Fruit fly (Drosophila melanogaster): Measurements from ENCODE around the gene Gapvd1.

Gene Gapvd1

DNA sequence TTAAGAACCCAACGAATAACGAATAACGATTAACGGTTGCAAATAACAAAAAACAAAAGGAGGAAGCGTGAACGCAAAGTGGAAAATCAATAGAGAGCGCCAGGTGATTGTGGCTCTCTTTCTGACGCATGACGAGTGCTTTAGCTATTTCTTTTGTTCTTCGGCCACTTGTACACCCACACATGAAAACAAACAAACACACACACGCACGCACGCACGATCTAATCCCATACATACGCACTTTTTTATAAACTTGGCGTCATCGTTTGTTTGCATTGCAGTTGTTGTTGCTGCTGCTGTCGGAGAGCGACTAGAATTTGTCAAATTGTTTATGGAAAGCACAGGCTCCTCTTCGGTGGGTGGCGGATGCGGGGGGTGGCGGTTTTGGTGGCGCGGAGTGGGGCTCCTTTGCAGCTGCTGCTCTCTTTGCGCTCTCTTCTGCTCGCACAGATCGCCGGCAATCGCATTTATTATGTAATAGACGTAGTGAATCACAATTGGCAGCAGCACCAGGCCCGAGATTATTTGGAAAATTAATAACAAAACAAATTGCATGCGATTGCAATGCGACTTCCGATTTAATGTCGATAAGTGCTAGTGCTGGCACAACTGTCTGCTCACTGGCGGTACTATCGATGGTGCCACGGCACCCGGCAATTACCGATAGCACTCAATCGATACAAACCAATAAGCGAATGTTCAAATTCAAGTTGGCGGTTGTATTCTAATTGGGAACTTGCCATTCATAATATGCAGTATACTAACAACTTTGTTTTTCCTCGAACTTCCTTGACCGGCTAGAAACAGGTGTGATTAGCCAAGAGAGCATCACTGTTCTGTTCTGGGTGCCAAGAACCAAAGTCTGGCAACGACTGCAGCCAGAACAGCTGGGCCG, 14.0 kb downstream of the Gapvd1 start (continued):
- TF ChIP-seq ind (GFP tag; optimal IDR thresholded peaks at IDR 0.05) (peak; percentile 53), CG13123 (GFP tag; optimal IDR thresholded peaks at IDR 0.05) (peak; percentile 45), pros (GFP tag; optimal IDR thresholded peaks at IDR 0.05) (no peak), tap (tag; optimal IDR thresholded peaks at IDR 0.05) (no peak), chinmo (GFP tag; IDR thresholded peaks at IDR 0.05; ENCODE audit: partially characterized antibody) (peak; percentile 92; the same call in 3 of the 4 replicates), pfk (GFP tag; optimal IDR thresholded peaks at IDR 0.05) (no peak), bcd (GFP tag; optimal IDR thresholded peaks at IDR 0.05) (peak; percentile 16), CG10209 (GFP tag; optimal IDR thresholded peaks at IDR 0.05) (no peak), Optix (GFP tag; IDR thresholded peaks at IDR 0.05) (no peak), CG12391 (tag; optimal IDR thresholded peaks at IDR 0.05) (peak; percentile 63), cg (GFP tag; optimal IDR thresholded peaks at IDR 0.05) (peak; percentile 93), Hr51 (GFP tag; optimal IDR thresholded peaks at IDR 0.05) (peak in 1 of 2 experiments; percentile 44), crp (GFP tag; optimal IDR thresholded peaks at IDR 0.05) (peak; percentile 26 to 86), Stat92E (GFP tag; optimal IDR thresholded peaks at IDR 0.05) (peak in 1 of 3 experiments; percentile 12), chif (GFP tag; optimal IDR thresholded peaks at IDR 0.05) (peak in 1 of 2 experiments; percentile 31), pita (GFP tag; optimal IDR thresholded peaks at IDR 0.05) (no peak), CG16813 (GFP tag; IDR thresholded peaks at IDR 0.05; ENCODE audit: partially characterized antibody) (peak; percentile 91), lmd (GFP tag; IDR thresholded peaks at IDR 0.05) (peak; percentile 35; the same call in 1 of the 2 replicates), dmrt11E (tag; optimal IDR thresholded peaks at IDR 0.05) (no peak), CG8359 (GFP tag; optimal IDR thresholded peaks at IDR 0.05; ENCODE audit: borderline replicate concordance) (no peak), cato (GFP tag; optimal IDR thresholded peaks at IDR 0.05; ENCODE audit: borderline replicate concordance) (peak; percentile 6), her (GFP tag; optimal IDR thresholded peaks at IDR 0.05) (peak; percentile 58), mirr (GFP tag; optimal IDR thresholded peaks at IDR 0.05) (peak; percentile 61), CG9932 (GFP tag; IDR thresholded peaks at IDR 0.05) (peak; percentile 78), Abd-B (GFP tag; optimal IDR thresholded peaks at IDR 0.05) (peak; percentile 53), CG34376 (GFP tag; optimal IDR thresholded peaks at IDR 0.05) (no peak), CG9797 (GFP tag; optimal IDR thresholded peaks at IDR 0.05) (peak; percentile 56), dpn (GFP tag; optimal IDR thresholded peaks at IDR 0.05) (peak; percentile 66 to 70), CG17361 (GFP tag; IDR thresholded peaks at IDR 0.05) (peak; percentile 35; the same call in 1 of the 3 replicates), CHES-1-like (GFP tag; optimal IDR thresholded peaks at IDR 0.05) (peak; percentile 72), CG18011 (GFP tag; optimal IDR thresholded peaks at IDR 0.05) (no peak), Ets65A (GFP tag) (peak; percentile 90), Dek (tag; optimal IDR thresholded peaks at IDR 0.05) (peak; percentile 14), CG8089 (GFP tag; optimal IDR thresholded peaks at IDR 0.05) (peak; percentile 19), trem (tag; optimal IDR thresholded peaks at IDR 0.05) (peak; percentile 75), z (GFP tag; IDR thresholded peaks at IDR 0.05) (no peak), CG10274 (GFP tag; optimal IDR thresholded peaks at IDR 0.05) (no peak), Camta (GFP tag; optimal IDR thresholded peaks at IDR 0.05) (no peak), twi (tag; optimal IDR thresholded peaks at IDR 0.05) (peak; percentile 15), Opbp (GFP tag; IDR thresholded peaks at IDR 0.05; ENCODE audit: partially characterized antibody) (peak; percentile 91), CG12744 (GFP tag; optimal IDR thresholded peaks at IDR 0.05) (no peak), CG4404 (GFP tag; IDR thresholded peaks at IDR 0.05) (peak; percentile 31; the same call in 1 of the 2 replicates), E2f1 (GFP tag; IDR thresholded peaks at IDR 0.05) (no peak), Dp (GFP tag; optimal IDR thresholded peaks at IDR 0.05) (peak; percentile 64), inv (GFP tag; IDR thresholded peaks at IDR 0.05; ENCODE audit: partially characterized antibody) (peak; percentile 88), zfh1 (GFP tag; IDR thresholded peaks at IDR 0.05) (0 out of 3 replicates have a peak, but pooled peaks have one; percentile 21)

All from whole organism, embryonic.